Fruit fly (Drosophila melanogaster) Kc167 (cell line): ENCODE results near the gene futsch.

Source experiments
- Myc ChIP-seq: fragments of >200 bp; optimal IDR thresholded peaks from 2 replicates; lab custom pipeline; 2017; ENCODE audit warnings: missing external identifiers
- Sin3A ChIP-seq: fragments of >200 bp; optimal IDR thresholded peaks from 2 replicates; lab custom pipeline; 2018; ENCODE audit warnings: missing external identifiers
- insv ChIP-seq: fragments of >200 bp; optimal IDR thresholded peaks from 3 replicates; lab custom pipeline; 2018; ENCODE audit warnings: missing external identifiers
- psq ChIP-seq: fragments of >200 bp; optimal IDR thresholded peaks from 2 replicates; lab custom pipeline; 2017; ENCODE audit warnings: missing external identifiers

DNA sequence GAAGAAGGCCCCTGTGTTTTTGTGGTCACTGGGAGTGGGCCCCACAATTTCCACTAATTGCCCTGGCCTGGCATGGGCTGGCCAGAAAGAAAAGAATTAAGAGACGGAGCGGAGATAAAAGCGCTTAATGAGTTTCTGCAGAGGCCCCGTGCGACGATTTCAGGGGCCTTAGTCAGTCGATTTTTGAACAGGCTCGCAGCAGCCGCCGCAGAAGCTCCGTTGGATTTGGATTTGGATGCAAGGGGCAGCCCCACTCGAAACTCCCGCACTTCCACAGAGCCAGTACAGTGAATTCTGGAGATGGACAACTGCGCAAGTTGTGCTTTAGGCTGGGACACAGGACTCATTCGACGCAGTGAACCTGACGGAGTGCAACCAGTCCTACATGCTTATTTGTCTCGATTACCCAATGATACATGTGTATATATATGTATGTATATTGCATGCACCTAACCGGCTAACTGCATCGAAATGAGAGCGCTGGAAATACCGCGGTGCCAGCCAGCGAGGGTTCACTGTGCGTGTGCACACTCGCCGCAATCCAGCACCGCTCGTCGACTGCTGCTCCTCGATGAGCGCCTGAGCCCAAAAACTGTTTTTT, 10.3 kb upstream of the futsch start:
- TF ChIP-seq Myc (lab: Kevin White, UChicago) (no peak), insv (lab: Kevin White, UChicago) (no peak), Sin3A (lab: Kevin White, UChicago) (no peak), psq (lab: Kevin White, UChicago) (no peak)
